Fruit fly (Drosophila melanogaster) whole organism, pupa: ENCODE measurements around the gene arx.
A peak's percentile ranks its signal among the peaks of the same experiment; 100 is the strongest.

Experiments used
- CG14655 ChIP-seq: fragments of 200-800 bp; sonication (Bioruptor generic); optimal IDR thresholded peaks from 3 replicates; lab custom pipeline; 2017; ENCODE audit warnings: mild to moderate bottlenecking, missing biosample characterization, missing genetic modification reagents, missing genetic modification characterization
- CG4496 ChIP-seq: fragments of 200-800 bp; sonication (Bioruptor generic); IDR thresholded peaks from 3 replicates; pipeline ENCODE4 v1.3.6; 2022; ENCODE audit warnings: missing biosample characterization, missing genetic modification characterization
- CG8159 ChIP-seq: fragments of 200-800 bp; sonication (Bioruptor generic); optimal IDR thresholded peaks from 3 replicates; lab custom pipeline; 2018; ENCODE audit warnings: missing biosample characterization, mild to moderate bottlenecking, missing genetic modification characterization, moderate library complexity
- CG8301 ChIP-seq: fragments of 200-800 bp; sonication (Bioruptor generic); optimal IDR thresholded peaks from 2 replicates; lab custom pipeline; 2018; ENCODE audit warnings: missing biosample characterization, mild to moderate bottlenecking, missing genetic modification characterization
- D1 ChIP-seq: fragments of 200-800 bp; sonication (Bioruptor generic); optimal IDR thresholded peaks from 2 replicates; lab custom pipeline; 2018; ENCODE audit warnings: missing biosample characterization, mild to moderate bottlenecking, missing genetic modification characterization, moderate library complexity
- EcR ChIP-seq: fragments of 200-800 bp; sonication (Bioruptor generic); optimal IDR thresholded peaks from 3 replicates; lab custom pipeline; 2019; ENCODE audit warnings: missing biosample characterization, missing genetic modification characterization, mild to moderate bottlenecking, moderate library complexity, missing genetic modification reagents
- Pif1A ChIP-seq: fragments of 200-800 bp; sonication (Bioruptor generic); optimal IDR thresholded peaks from 3 replicates; lab custom pipeline; 2016; ENCODE audit warnings: missing biosample characterization, missing genetic modification characterization
- Pif1B ChIP-seq: fragments of 200-800 bp; sonication (Bioruptor generic); optimal IDR thresholded peaks from 3 replicates; lab custom pipeline; 2016; ENCODE audit warnings: missing biosample characterization, missing genetic modification characterization
- Snoo ChIP-seq: fragments of 200-800 bp; sonication (Bioruptor generic); optimal IDR thresholded peaks from 3 replicates; lab custom pipeline; 2017; ENCODE audit warnings: missing biosample characterization, mild to moderate bottlenecking, missing genetic modification characterization, inconsistent platforms
- fd96Ca ChIP-seq: fragments of 200-800 bp; sonication (Bioruptor generic); IDR thresholded peaks from 3 replicates; pipeline ENCODE4 v1.3.6; 2022; ENCODE audit warnings: missing biosample characterization, missing genetic modification characterization
- gl ChIP-seq: fragments of 200-800 bp; sonication (Bioruptor generic); optimal IDR thresholded peaks from 2 replicates; lab custom pipeline; 2018; ENCODE audit warnings: missing biosample characterization, mild to moderate bottlenecking, missing genetic modification characterization
- rn ChIP-seq: fragments of 200-800 bp; sonication (Bioruptor generic); IDR thresholded peaks from 2 replicates; pipeline ENCODE4 v1.3.6; 2022; ENCODE audit warnings: missing biosample characterization, missing genetic modification characterization

DNA sequence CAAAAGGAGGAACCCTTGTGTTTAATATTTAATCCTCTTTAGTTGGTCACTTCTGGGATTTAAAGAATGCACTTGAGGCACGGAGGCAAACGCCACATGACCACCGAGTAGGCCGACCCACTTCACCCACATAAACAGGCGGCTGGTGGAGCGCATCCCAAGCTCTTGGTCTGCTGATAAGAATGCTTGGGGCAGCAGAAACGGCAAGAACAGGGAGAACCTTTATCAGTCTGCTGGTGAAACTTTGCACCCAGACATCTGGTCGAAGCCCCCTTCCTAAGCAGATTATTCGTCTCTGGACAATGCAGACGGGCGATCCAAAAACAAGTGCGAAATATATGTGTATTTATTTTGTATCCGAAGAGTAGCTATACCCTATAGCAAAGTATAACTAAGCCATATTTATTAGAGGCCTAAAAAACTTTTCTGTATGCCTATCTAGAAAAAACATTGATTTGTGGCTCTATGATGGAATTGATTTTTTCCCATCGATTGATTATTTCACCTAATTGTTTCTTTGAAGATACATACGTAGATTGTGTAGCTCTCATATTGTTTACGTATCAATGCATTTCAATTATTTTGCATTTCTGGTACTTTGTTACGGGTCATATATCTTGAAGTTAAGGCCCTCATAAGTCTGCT is 12.0 kb downstream of the arx start:
- TF ChIP-seq Pif1B (GFP tag; lab: Kevin White, UChicago), result no peak
- TF ChIP-seq CG8159, result peak; percentile 47
- peak; percentile 19 for TF ChIP-seq Pif1A (GFP tag; lab: Kevin White, UChicago)
- TF ChIP-seq EcR (GFP tag; lab: Kevin White, UChicago), result peak; percentile 71
- TF ChIP-seq D1 (tag; lab: Kevin White, UChicago), result no peak
- TF ChIP-seq CG8301, result peak; percentile 26
- TF ChIP-seq fd96Ca (GFP tag; lab: Robert Waterston, UW), result no peak
- TF ChIP-seq gl (tag; lab: Kevin White, UChicago), result peak; percentile 62
- TF ChIP-seq rn, result no peak
- peak; percentile 36 for TF ChIP-seq CG14655 (GFP tag; lab: Kevin White, UChicago)
- peak; percentile 16 for TF ChIP-seq Snoo (tag; lab: Kevin White, UChicago)
- peak; percentile 75; the same call in 2 of the 3 replicates for TF ChIP-seq CG4496 (GFP tag; lab: Robert Waterston, UW)
